Worm (Caenorhabditis elegans) whole organism, L4 larva: ENCODE data around the gene str-108.

Experiments used
- Y105C5A.15 ChIP-seq: fragments of 200-800 bp; sonication (Bioruptor generic); IDR thresholded peaks from 2 replicates; pipeline ENCODE4 v1.3.6; 2022; ENCODE audit warnings: missing genetic modification characterization, missing compliant biosample characterization
- fkh-10 ChIP-seq: fragments of 150-350 bp; optimal IDR thresholded peaks from 2 replicates; lab custom pipeline; 2014; ENCODE audit warnings: missing biosample characterization, missing genetic modification reagents, missing genetic modification characterization
- lin-13 ChIP-seq: fragments of 150-350 bp; optimal IDR thresholded peaks from 2 replicates; lab custom pipeline; 2014; ENCODE audit warnings: missing biosample characterization, missing genetic modification reagents, missing genetic modification characterization
- lin-29 ChIP-seq: fragments of 200-800 bp; sonication (Bioruptor generic); IDR thresholded peaks from 2 replicates; pipeline ENCODE4 v1.3.6; 2022; ENCODE audit warnings: missing genetic modification reagents, missing genetic modification characterization, missing compliant biosample characterization
- mep-1 ChIP-seq: fragments of 150-350 bp; sonication (generic microtip); optimal IDR thresholded peaks from 3 replicates; lab custom pipeline; 2014; ENCODE audit warnings: missing biosample characterization, missing genetic modification characterization
- nhr-11 ChIP-seq: fragments of 150-350 bp; optimal IDR thresholded peaks from 2 replicates; lab custom pipeline; 2014; ENCODE audit warnings: missing biosample characterization, missing genetic modification characterization
- nhr-237 ChIP-seq: sonication (generic microtip); optimal IDR thresholded peaks from 2 replicates; lab custom pipeline; 2017; ENCODE audit warnings: missing biosample characterization, missing genetic modification characterization
- nhr-28 ChIP-seq: fragments of 150-350 bp; optimal IDR thresholded peaks from 2 replicates; lab custom pipeline; 2014; ENCODE audit warnings: missing biosample characterization, missing genetic modification characterization
- nhr-77 ChIP-seq: fragments of 150-350 bp; optimal IDR thresholded peaks from 2 replicates; lab custom pipeline; 2014; ENCODE audit warnings: missing biosample characterization, missing genetic modification characterization
- pha-4 ChIP-seq, 2 experiments: fragments of 150-350 bp in 1 of 2; fragments of 200-800 bp in 1 of 2; sonication (Bioruptor generic) in 1 of 2; IDR thresholded peaks in 1 of 2; optimal IDR thresholded peaks in 1 of 2; 2 replicates each; pipeline versions ENCODE4 v1.3.6 to Lab custom; 2014 to 2022; ENCODE audit warnings: missing genetic modification characterization in 2 of 2, missing genetic modification reagents in 2 of 2, missing biosample characterization in 1 of 2, missing compliant biosample characterization in 1 of 2
- tra-1 ChIP-seq: fragments of 200-800 bp; sonication (Bioruptor generic); IDR thresholded peaks from 2 replicates; pipeline ENCODE4 v1.3.6; 2022; ENCODE audit warnings: missing genetic modification reagents, missing genetic modification characterization, missing compliant biosample characterization

ce11 chrV:16155111-16155510 is 10.9 kb upstream of the str-108 start, which contains the start of gene str-97:
- TF ChIP-seq lin-29 (GFP tag; lab: Robert Waterston, UW) (no peak), nhr-11 (tag; lab: Kevin White, UChicago) (no peak), Y105C5A.15 (GFP tag; lab: Robert Waterston, UW) (no peak), lin-13 (no peak), fkh-10 (GFP tag; lab: Kevin White, UChicago) (no peak), nhr-28 (tag; lab: Kevin White, UChicago) (no peak), pha-4 (GFP tag; IDR thresholded peaks at IDR 0.05; lab: Robert Waterston, UW) (no peak), pha-4 (tag; optimal IDR thresholded peaks at IDR 0.05; lab: Kevin White, UChicago) (no peak), tra-1 (GFP tag; lab: Robert Waterston, UW) (no peak), mep-1 (tag; lab: Kevin White, UChicago) (no peak), nhr-77 (tag; lab: Kevin White, UChicago) (no peak), nhr-237 (no peak)
